Fruit fly (Drosophila melanogaster): Measurements from ENCODE around the gene mbc.

Gene mbc

dm6 chr3R:23782456-23783402 is 1.2 kb downstream of the mbc start (continued):
- TF ChIP-seq CG6163 (GFP tag; IDR thresholded peaks at IDR 0.05): peak; percentile 93
- TF ChIP-seq Smox (GFP tag; optimal IDR thresholded peaks at IDR 0.05): peak; percentile 90
- peak; percentile 75 for TF ChIP-seq Ets21C (GFP tag; optimal IDR thresholded peaks at IDR 0.05)
- TF ChIP-seq ss (GFP tag; optimal IDR thresholded peaks at IDR 0.05): peak; percentile 73 to 82
- TF ChIP-seq Hr38 (GFP tag; optimal IDR thresholded peaks at IDR 0.05): no peak
- TF ChIP-seq fd59A (GFP tag; optimal IDR thresholded peaks at IDR 0.05): peak; percentile 79
- TF ChIP-seq net (GFP tag; optimal IDR thresholded peaks at IDR 0.05): peak; percentile 91
- peak; percentile 93 for TF ChIP-seq esn (GFP tag; optimal IDR thresholded peaks at IDR 0.05)
- TF ChIP-seq CG8319 (GFP tag; optimal IDR thresholded peaks at IDR 0.05): peak; percentile 73
- TF ChIP-seq CG6792 (GFP tag; optimal IDR thresholded peaks at IDR 0.05): peak; percentile 83
- peak; percentile 89 for TF ChIP-seq cyc (GFP tag; optimal IDR thresholded peaks at IDR 0.05)
- TF ChIP-seq spab (GFP tag; optimal IDR thresholded peaks at IDR 0.05): peak; percentile 82
- TF ChIP-seq CG8632 (GFP tag; optimal IDR thresholded peaks at IDR 0.05): peak; percentile 83
- peak; percentile 94 for TF ChIP-seq Met (GFP tag; optimal IDR thresholded peaks at IDR 0.05)
- TF ChIP-seq acj6 (GFP tag; optimal IDR thresholded peaks at IDR 0.05): peak; percentile 91
- TF ChIP-seq Blimp-1 (GFP tag; optimal IDR thresholded peaks at IDR 0.05): peak; percentile 90
- peak; percentile 88 for TF ChIP-seq CG31627 (GFP tag; optimal IDR thresholded peaks at IDR 0.05)
- TF ChIP-seq Sox102F (GFP tag; optimal IDR thresholded peaks at IDR 0.05): peak; percentile 93
- peak; percentile 82 for TF ChIP-seq CG11762 (GFP tag; optimal IDR thresholded peaks at IDR 0.05; ENCODE audit: insufficient read depth)
- peak; percentile 91 for TF ChIP-seq Eip75B (GFP tag; optimal IDR thresholded peaks at IDR 0.05)
- TF ChIP-seq CG1621 (tag; optimal IDR thresholded peaks at IDR 0.05): peak; percentile 87
- peak; percentile 77 for TF ChIP-seq CG6808 (GFP tag; optimal IDR thresholded peaks at IDR 0.05)
- TF ChIP-seq CG16779 (tag; optimal IDR thresholded peaks at IDR 0.05): peak; percentile 65
- TF ChIP-seq CG9139 (GFP tag; optimal IDR thresholded peaks at IDR 0.05): peak; percentile 68
- peak; percentile 89 for TF ChIP-seq CG6276 (GFP tag; optimal IDR thresholded peaks at IDR 0.05)
- peak; percentile 93 for TF ChIP-seq CG10631 (GFP tag; optimal IDR thresholded peaks at IDR 0.05)
- TF ChIP-seq CG3032 (tag; optimal IDR thresholded peaks at IDR 0.05): peak; percentile 88
- peak; percentile 86 for TF ChIP-seq CG11294 (GFP tag; IDR thresholded peaks at IDR 0.05)
- TF ChIP-seq dsx (GFP tag; optimal IDR thresholded peaks at IDR 0.05; ENCODE audit: poor library complexity, severe bottlenecking): peak; percentile 85
- peak; percentile 90 for TF ChIP-seq achi (GFP tag; optimal IDR thresholded peaks at IDR 0.05)
- TF ChIP-seq CG11902 (GFP tag; optimal IDR thresholded peaks at IDR 0.05): peak; percentile 74
- TF ChIP-seq CG7368 (GFP tag; optimal IDR thresholded peaks at IDR 0.05): peak; percentile 81
- TF ChIP-seq CG34406 (GFP tag; optimal IDR thresholded peaks at IDR 0.05): peak; percentile 86
- TF ChIP-seq CG15336 (GFP tag; IDR thresholded peaks at IDR 0.05): peak; percentile 92
- TF ChIP-seq dac (GFP tag; optimal IDR thresholded peaks at IDR 0.05): peak; percentile 87
- TF ChIP-seq Hr4 (GFP tag; optimal IDR thresholded peaks at IDR 0.05): peak; percentile 94
- TF ChIP-seq Eip93F (GFP tag; optimal IDR thresholded peaks at IDR 0.05): peak; percentile 64
- TF ChIP-seq topi (GFP tag; optimal IDR thresholded peaks at IDR 0.05): peak; percentile 91
- TF ChIP-seq eg (GFP tag; IDR thresholded peaks at IDR 0.05): peak; percentile 94

dm6 chr3R:23783403-23783757 is 1.8 kb downstream of the mbc start:
- TF ChIP-seq CG1621 (tag; optimal IDR thresholded peaks at IDR 0.05) (no peak), vri (GFP tag; optimal IDR thresholded peaks at IDR 0.05) (peak; percentile 58), Hr4 (GFP tag; optimal IDR thresholded peaks at IDR 0.05) (no peak)

All from whole organism, prepupa.